Worm (Caenorhabditis elegans) whole organism, mixed stage, embryonic: ENCODE results near the gene R193.6.

Experiments used
- blmp-1 ChIP-seq: fragments of 150-350 bp; optimal IDR thresholded peaks from 2 replicates; lab custom pipeline; 2014; ENCODE audit warnings: missing biosample characterization, missing genetic modification characterization
- ceh-39 ChIP-seq: fragments of 150-350 bp; optimal IDR thresholded peaks from 2 replicates; lab custom pipeline; 2014; ENCODE audit warnings: missing biosample characterization, missing genetic modification characterization
- ces-1 ChIP-seq: fragments of 150-350 bp; optimal IDR thresholded peaks from 2 replicates; lab custom pipeline; 2014; ENCODE audit warnings: missing biosample characterization, missing genetic modification reagents, missing genetic modification characterization
- elt-1 ChIP-seq: sonication (generic microtip); optimal IDR thresholded peaks from 2 replicates; lab custom pipeline; 2017; ENCODE audit warnings: missing genetic modification characterization, mild to moderate bottlenecking, missing compliant biosample characterization, antibody characterized with exemption, moderate library complexity, borderline replicate concordance; ENCODE audit not compliant: insufficient read depth
- elt-3 ChIP-seq: fragments of 150-350 bp; optimal IDR thresholded peaks from 2 replicates; lab custom pipeline; 2014; ENCODE audit warnings: missing biosample characterization, missing genetic modification characterization
- lsy-2 ChIP-seq: fragments of 150-350 bp; optimal IDR thresholded peaks from 2 replicates; lab custom pipeline; 2014; ENCODE audit warnings: missing biosample characterization, missing genetic modification characterization
- nhr-237 ChIP-seq: fragments of 150-350 bp; optimal IDR thresholded peaks from 2 replicates; lab custom pipeline; 2014; ENCODE audit warnings: missing biosample characterization, missing genetic modification characterization
- nhr-28 ChIP-seq: fragments of 150-350 bp; optimal IDR thresholded peaks from 2 replicates; lab custom pipeline; 2014; ENCODE audit warnings: missing biosample characterization, missing genetic modification characterization
- nhr-76 ChIP-seq: sonication (generic microtip); optimal IDR thresholded peaks from 2 replicates; lab custom pipeline; 2017; ENCODE audit warnings: missing biosample characterization, missing genetic modification characterization
- snpc-4 ChIP-seq: fragments of 150-350 bp; optimal IDR thresholded peaks from 2 replicates; lab custom pipeline; 2014; ENCODE audit warnings: missing biosample characterization, missing genetic modification characterization
- unc-39 ChIP-seq: fragments of 150-350 bp; optimal IDR thresholded peaks from 2 replicates; lab custom pipeline; 2014; ENCODE audit warnings: missing biosample characterization, missing genetic modification characterization

DNA sequence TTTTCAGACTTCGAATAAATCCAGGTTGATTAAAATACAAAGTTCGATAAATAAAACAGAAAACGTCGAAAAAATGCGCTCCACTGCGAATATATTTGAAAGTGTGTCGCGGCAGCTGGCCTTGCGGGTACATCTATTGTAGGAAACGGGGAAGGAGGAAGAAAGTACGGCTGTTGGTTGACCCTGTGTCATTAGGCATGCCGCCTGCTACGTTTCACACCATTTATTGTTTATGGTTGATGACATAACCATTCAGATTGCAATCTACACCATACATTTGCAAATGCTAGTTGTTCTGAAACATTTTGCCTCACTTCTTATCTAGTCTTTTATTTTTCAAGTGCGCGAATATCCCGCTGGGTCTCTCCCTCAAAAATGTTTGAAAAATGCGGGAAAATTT, 43.0 kb downstream of the R193.6 start, which contains the start of gene T13G4.4:
- TF ChIP-seq ceh-39 (tag; lab: Kevin White, UChicago) (no peak), elt-1 (tag; lab: Kevin White, UChicago) (peak; percentile 62), unc-39 (tag; lab: Kevin White, UChicago) (no peak), snpc-4 (tag; lab: Kevin White, UChicago) (no peak), ces-1 (GFP tag; lab: Kevin White, UChicago) (no peak), blmp-1 (tag; lab: Kevin White, UChicago) (no peak), nhr-76 (tag; lab: Kevin White, UChicago) (no peak), lsy-2 (no peak), elt-3 (no peak), nhr-28 (no peak), nhr-237 (tag; lab: Kevin White, UChicago) (no peak)
